Fruit fly (Drosophila melanogaster) whole organism, prepupa: ENCODE results near the gene Pli.

Experiments used
- CG10631 ChIP-seq: fragments of 200-800 bp; sonication (Bioruptor generic); optimal IDR thresholded peaks from 2 replicates; lab custom pipeline; 2016; ENCODE audit warnings: missing biosample characterization, missing genetic modification characterization
- CG10669 ChIP-seq: fragments of 200-800 bp; sonication (Bioruptor generic); optimal IDR thresholded peaks from 3 replicates; lab custom pipeline; 2018; ENCODE audit warnings: missing biosample characterization, mild to moderate bottlenecking, missing genetic modification characterization, moderate library complexity
- CG11294 ChIP-seq: fragments of 200-800 bp; sonication (Bioruptor generic); IDR thresholded peaks from 2 replicates; pipeline ENCODE4 v1.3.6; 2022; ENCODE audit warnings: missing biosample characterization, missing genetic modification characterization
- CG11762 ChIP-seq: fragments of 200-800 bp; sonication (Bioruptor generic); optimal IDR thresholded peaks from 3 replicates; lab custom pipeline; 2016; ENCODE audit warnings: missing biosample characterization, missing genetic modification characterization; ENCODE audit not compliant: insufficient read depth
- CG11902 ChIP-seq: fragments of 200-800 bp; sonication (Bioruptor generic); optimal IDR thresholded peaks from 3 replicates; lab custom pipeline; 2016; ENCODE audit warnings: missing biosample characterization, missing genetic modification characterization
- CG15336 ChIP-seq: fragments of 200-800 bp; sonication (Bioruptor generic); IDR thresholded peaks from 2 replicates; pipeline ENCODE4 v1.3.6; 2022; ENCODE audit warnings: missing biosample characterization, missing genetic modification characterization
- CG1621 ChIP-seq: fragments of 200-800 bp; sonication (Bioruptor generic); optimal IDR thresholded peaks from 3 replicates; lab custom pipeline; 2018; ENCODE audit warnings: missing biosample characterization, mild to moderate bottlenecking, missing genetic modification characterization
- CG16779 ChIP-seq: fragments of 200-800 bp; sonication (Bioruptor generic); optimal IDR thresholded peaks from 3 replicates; lab custom pipeline; 2017; ENCODE audit warnings: missing biosample characterization, mild to moderate bottlenecking, missing genetic modification characterization
- CG3032 ChIP-seq: fragments of 200-800 bp; optimal IDR thresholded peaks from 2 replicates; lab custom pipeline; 2019; ENCODE audit warnings: missing biosample characterization, mild to moderate bottlenecking, missing genetic modification characterization, moderate library complexity
- CG31627 ChIP-seq: fragments of 200-800 bp; sonication (Bioruptor generic); optimal IDR thresholded peaks from 3 replicates; lab custom pipeline; 2016; ENCODE audit warnings: missing biosample characterization, missing genetic modification characterization
- CG32006 ChIP-seq: fragments of 200-800 bp; sonication (Bioruptor generic); optimal IDR thresholded peaks from 3 replicates; lab custom pipeline; 2017; ENCODE audit warnings: missing biosample characterization, mild to moderate bottlenecking, missing genetic modification characterization
- CG34406 ChIP-seq: fragments of 200-800 bp; sonication (Bioruptor generic); optimal IDR thresholded peaks from 3 replicates; lab custom pipeline; 2016; ENCODE audit warnings: missing biosample characterization, missing genetic modification characterization
- CG3919 ChIP-seq: fragments of 200-800 bp; sonication (Bioruptor generic); optimal IDR thresholded peaks from 3 replicates; lab custom pipeline; 2016; ENCODE audit warnings: missing biosample characterization, missing genetic modification characterization
- CG4318 ChIP-seq: fragments of 200-800 bp; sonication (Bioruptor generic); optimal IDR thresholded peaks from 3 replicates; lab custom pipeline; 2017; ENCODE audit warnings: missing biosample characterization, mild to moderate bottlenecking, missing genetic modification characterization
- CG6163 ChIP-seq: fragments of 200-800 bp; sonication (Bioruptor generic); IDR thresholded peaks from 3 replicates; pipeline ENCODE4 v1.3.6; 2022; ENCODE audit warnings: missing biosample characterization, missing genetic modification characterization
- CG6808 ChIP-seq: fragments of 200-800 bp; sonication (Bioruptor generic); optimal IDR thresholded peaks from 3 replicates; lab custom pipeline; 2017; ENCODE audit warnings: missing biosample characterization, missing genetic modification characterization, mild to moderate bottlenecking, moderate library complexity, missing genetic modification reagents
- CG6854 ChIP-seq: fragments of 200-800 bp; sonication (Bioruptor generic); optimal IDR thresholded peaks from 2 replicates; lab custom pipeline; 2017; ENCODE audit warnings: missing biosample characterization, mild to moderate bottlenecking, missing genetic modification characterization
- CG7368 ChIP-seq: fragments of 200-800 bp; sonication (Bioruptor generic); optimal IDR thresholded peaks from 3 replicates; lab custom pipeline; 2016; ENCODE audit warnings: missing biosample characterization, missing genetic modification characterization
- CG8119 ChIP-seq: fragments of 200-800 bp; sonication (Bioruptor generic); IDR thresholded peaks from 3 replicates; pipeline ENCODE4 v1.3.6; 2022; ENCODE audit warnings: missing biosample characterization, missing genetic modification characterization
- CG8319 ChIP-seq: fragments of 200-800 bp; sonication (Bioruptor generic); optimal IDR thresholded peaks from 3 replicates; lab custom pipeline; 2016; ENCODE audit warnings: missing biosample characterization, missing genetic modification characterization
- CG8632 ChIP-seq: fragments of 200-800 bp; sonication (Bioruptor generic); optimal IDR thresholded peaks from 3 replicates; lab custom pipeline; 2016; ENCODE audit warnings: missing biosample characterization, missing genetic modification characterization
- CG9139 ChIP-seq: fragments of 200-800 bp; sonication (Bioruptor generic); optimal IDR thresholded peaks from 3 replicates; lab custom pipeline; 2017; ENCODE audit warnings: missing biosample characterization, mild to moderate bottlenecking, missing genetic modification characterization
- Eip75B ChIP-seq: fragments of 200-800 bp; sonication (Bioruptor generic); optimal IDR thresholded peaks from 3 replicates; lab custom pipeline; 2016; ENCODE audit warnings: missing biosample characterization, missing genetic modification characterization
- Eip78C ChIP-seq: fragments of 200-800 bp; sonication (Bioruptor generic); peaks from one replicate; lab custom pipeline; 2016; ENCODE audit warnings: missing biosample characterization, missing genetic modification characterization
- Gug ChIP-seq: fragments of 200-800 bp; sonication (Bioruptor generic); IDR thresholded peaks from 2 replicates; pipeline ENCODE4 v1.3.6; 2022; ENCODE audit warnings: missing biosample characterization, missing genetic modification characterization
- Hr38 ChIP-seq: sonication (Bioruptor generic); optimal IDR thresholded peaks from 2 replicates; lab custom pipeline; 2016; ENCODE audit warnings: missing biosample characterization, missing genetic modification characterization
- Hr39 ChIP-seq: fragments of 200-800 bp; sonication (Bioruptor generic); optimal IDR thresholded peaks from 2 replicates; lab custom pipeline; 2016; ENCODE audit warnings: missing biosample characterization, missing genetic modification characterization
- Lpt ChIP-seq: fragments of 200-800 bp; sonication (Bioruptor generic); optimal IDR thresholded peaks from 3 replicates; lab custom pipeline; 2016; ENCODE audit warnings: missing biosample characterization, missing genetic modification characterization
- Met ChIP-seq: fragments of 200-800 bp; sonication (Bioruptor generic); optimal IDR thresholded peaks from 3 replicates; lab custom pipeline; 2016; ENCODE audit warnings: missing biosample characterization, missing genetic modification characterization
- Smox ChIP-seq: fragments of 200-800 bp; sonication (Bioruptor generic); optimal IDR thresholded peaks from 3 replicates; lab custom pipeline; 2016; ENCODE audit warnings: missing biosample characterization, missing genetic modification characterization
- Sox102F ChIP-seq: fragments of 200-800 bp; sonication (Bioruptor generic); optimal IDR thresholded peaks from 2 replicates; lab custom pipeline; 2016; ENCODE audit warnings: missing biosample characterization, mild to moderate bottlenecking, missing genetic modification characterization
- Sox14 ChIP-seq: fragments of 200-800 bp; sonication (Bioruptor generic); optimal IDR thresholded peaks from 3 replicates; lab custom pipeline; 2016; ENCODE audit warnings: missing biosample characterization, missing genetic modification characterization
- achi ChIP-seq: fragments of 200-800 bp; sonication (Bioruptor generic); optimal IDR thresholded peaks from 3 replicates; lab custom pipeline; 2016; ENCODE audit warnings: missing biosample characterization, missing genetic modification characterization
- acj6 ChIP-seq: fragments of 200-800 bp; sonication (Bioruptor generic); optimal IDR thresholded peaks from 3 replicates; lab custom pipeline; 2016; ENCODE audit warnings: missing biosample characterization, missing genetic modification characterization
- cyc ChIP-seq: fragments of 200-800 bp; sonication (Bioruptor generic); optimal IDR thresholded peaks from 3 replicates; lab custom pipeline; 2016; ENCODE audit warnings: missing biosample characterization, missing genetic modification characterization
- dac ChIP-seq: fragments of 200-800 bp; sonication (Bioruptor generic); optimal IDR thresholded peaks from 2 replicates; lab custom pipeline; 2017; ENCODE audit warnings: missing biosample characterization, mild to moderate bottlenecking, missing genetic modification characterization
- eg ChIP-seq: fragments of 200-800 bp; sonication (Bioruptor generic); IDR thresholded peaks from 3 replicates; pipeline ENCODE4 v1.3.6; 2022; ENCODE audit warnings: missing biosample characterization, missing genetic modification characterization
- esn ChIP-seq: fragments of 200-800 bp; sonication (Bioruptor generic); optimal IDR thresholded peaks from 2 replicates; lab custom pipeline; 2016; ENCODE audit warnings: missing biosample characterization, mild to moderate bottlenecking, missing genetic modification characterization, moderate library complexity
- fd85E ChIP-seq: fragments of 200-800 bp; sonication (Bioruptor generic); optimal IDR thresholded peaks from 3 replicates; lab custom pipeline; 2016; ENCODE audit warnings: missing biosample characterization, missing genetic modification characterization
- lz ChIP-seq: fragments of 200-800 bp; sonication (Bioruptor generic); optimal IDR thresholded peaks from 3 replicates; lab custom pipeline; 2016; ENCODE audit warnings: missing biosample characterization, missing genetic modification characterization
- net ChIP-seq: fragments of 200-800 bp; sonication (Bioruptor generic); optimal IDR thresholded peaks from 3 replicates; lab custom pipeline; 2016; ENCODE audit warnings: missing biosample characterization, missing genetic modification characterization
- pdm3 ChIP-seq: fragments of 200-800 bp; sonication (Bioruptor generic); optimal IDR thresholded peaks from 3 replicates; lab custom pipeline; 2016; ENCODE audit warnings: missing biosample characterization, missing genetic modification characterization
- salr ChIP-seq, 2 experiments: fragments of 200-800 bp; sonication (Bioruptor generic); optimal IDR thresholded peaks; 3 replicates each; lab custom pipeline; 2016 to 2018; ENCODE audit warnings: missing biosample characterization in 2 of 2, missing genetic modification characterization in 2 of 2, mild to moderate bottlenecking in 1 of 2
- spab ChIP-seq: fragments of 200-800 bp; sonication (Bioruptor generic); optimal IDR thresholded peaks from 2 replicates; lab custom pipeline; 2017; ENCODE audit warnings: missing biosample characterization, mild to moderate bottlenecking, missing genetic modification characterization, missing genetic modification reagents
- ss ChIP-seq, 2 experiments: fragments of 200-800 bp; sonication (Bioruptor generic); optimal IDR thresholded peaks; 2 replicates in 1 of 2; 3 replicates in 1 of 2; lab custom pipeline; 2017 to 2018; ENCODE audit warnings: mild to moderate bottlenecking in 2 of 2, missing biosample characterization in 2 of 2, missing genetic modification characterization in 2 of 2, moderate library complexity in 1 of 2
- vri ChIP-seq: fragments of 200-800 bp; sonication (Bioruptor generic); optimal IDR thresholded peaks from 3 replicates; lab custom pipeline; 2016; ENCODE audit warnings: missing biosample characterization, mild to moderate bottlenecking, missing genetic modification characterization

The Pli gene

DNA sequence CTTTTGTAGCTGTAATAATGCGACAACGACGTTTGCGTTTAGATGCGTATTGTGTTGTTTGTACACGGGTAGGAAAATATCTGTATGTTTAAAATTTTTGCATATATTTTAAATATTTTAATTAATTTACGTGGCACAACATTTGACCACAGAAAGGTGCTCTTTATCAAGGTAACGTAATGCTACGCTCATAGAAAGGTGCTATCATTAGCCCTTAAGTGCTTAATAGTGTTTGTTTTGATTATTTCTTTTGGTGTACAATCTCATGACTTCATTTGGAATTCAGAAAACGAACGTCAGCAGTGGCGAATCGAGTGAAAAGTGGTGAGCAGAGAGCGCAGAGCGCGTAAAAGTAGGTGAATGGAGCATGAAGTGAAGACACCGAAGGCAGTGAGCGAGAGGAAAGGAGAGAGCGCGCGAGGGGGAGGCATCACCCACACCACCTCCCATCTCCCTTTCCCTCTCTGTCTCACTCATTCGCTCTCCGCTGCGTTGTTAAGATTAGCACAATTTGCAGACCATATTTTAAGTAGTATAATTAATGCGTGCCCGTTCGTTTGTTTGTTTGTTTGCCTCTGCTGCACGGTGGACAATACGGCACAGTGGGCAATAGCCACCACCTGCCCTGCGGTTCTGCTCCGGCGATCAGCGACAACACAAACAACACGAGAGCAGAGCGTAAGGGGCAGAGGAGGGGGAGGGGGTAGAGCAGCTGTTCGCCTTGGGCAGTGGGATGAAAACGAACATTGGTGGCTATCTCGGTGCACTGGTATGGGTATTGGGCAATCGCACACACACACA, 32.0 kb upstream of the Pli start (continued):
- TF ChIP-seq CG1621 (tag; lab: Kevin White, UChicago), result no peak
- TF ChIP-seq dac (GFP tag; lab: Kevin White, UChicago), result peak; percentile 41
- peak; percentile 12 for TF ChIP-seq CG11902 (GFP tag; lab: Kevin White, UChicago)
- no peak for TF ChIP-seq salr (GFP tag; optimal IDR thresholded peaks at IDR 0.05; lab: Kevin White, UChicago)
- peak; percentile 76 for TF ChIP-seq CG32006 (GFP tag; lab: Kevin White, UChicago)
- no peak for TF ChIP-seq cyc (GFP tag; lab: Kevin White, UChicago)
- peak; percentile 47 for TF ChIP-seq CG3032 (tag; lab: Kevin White, UChicago)
- peak; percentile 30 for TF ChIP-seq CG8632 (GFP tag; lab: Kevin White, UChicago)
- peak; percentile 31 for TF ChIP-seq pdm3
- TF ChIP-seq Eip78C (GFP tag; lab: Kevin White, UChicago), result peak; percentile 92
- no peak for TF ChIP-seq Hr38 (GFP tag; lab: Kevin White, UChicago)
- no peak for TF ChIP-seq CG16779 (tag; lab: Kevin White, UChicago)
- no peak for TF ChIP-seq CG4318 (GFP tag; lab: Kevin White, UChicago)
- no peak for TF ChIP-seq spab (GFP tag; lab: Kevin White, UChicago)
- no peak for TF ChIP-seq CG6854
- peak; percentile 12 for TF ChIP-seq CG34406 (GFP tag; lab: Kevin White, UChicago)
- no peak for TF ChIP-seq fd85E
- TF ChIP-seq CG8319 (GFP tag; lab: Kevin White, UChicago), result no peak
- TF ChIP-seq CG11762 (GFP tag; lab: Kevin White, UChicago), result no peak
- no peak for TF ChIP-seq CG9139 (GFP tag; lab: Kevin White, UChicago)
- no peak for TF ChIP-seq Hr39 (GFP tag; lab: Kevin White, UChicago)

DNA sequence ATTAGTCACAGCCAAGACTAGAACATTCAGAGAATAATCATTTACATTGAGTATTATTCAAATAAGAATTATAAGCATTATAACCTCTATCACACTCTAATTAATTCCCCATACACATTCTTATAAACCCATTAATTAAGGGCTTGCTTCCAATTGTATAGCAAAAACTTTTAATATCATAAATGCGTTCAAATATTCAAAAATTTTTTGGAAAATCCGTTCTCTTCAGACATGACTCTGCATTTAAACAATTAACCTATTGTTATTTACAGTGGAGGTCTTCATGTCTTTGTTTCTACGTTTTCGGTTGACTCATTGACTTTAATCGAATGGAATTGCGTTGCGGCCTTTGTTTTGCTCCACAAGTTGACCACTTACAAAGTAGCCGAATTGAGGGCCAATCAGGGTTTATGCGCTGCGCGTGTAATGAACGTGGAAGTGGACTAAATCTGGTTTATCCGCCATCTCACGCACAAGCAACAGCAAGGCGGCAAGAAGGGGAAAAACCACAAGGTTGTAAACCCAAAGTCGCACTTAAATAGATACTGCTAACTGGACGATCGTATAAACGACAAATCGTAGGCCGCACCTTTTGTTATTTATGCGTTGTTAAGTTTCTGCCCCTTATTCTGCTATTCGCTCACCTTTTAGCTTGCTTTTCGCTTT, 31.2 kb upstream of the Pli start:
- peak; percentile 14 for TF ChIP-seq CG10631 (GFP tag; lab: Kevin White, UChicago)
- peak; percentile 42 for TF ChIP-seq CG1621 (tag; lab: Kevin White, UChicago)
- TF ChIP-seq CG11294 (GFP tag; lab: Robert Waterston, UW), result no peak
- TF ChIP-seq spab (GFP tag; lab: Kevin White, UChicago), result no peak
- peak; percentile 49 for TF ChIP-seq CG6808
- peak; percentile 42 for TF ChIP-seq acj6 (GFP tag; lab: Kevin White, UChicago)
- peak; percentile 23 for TF ChIP-seq Gug (GFP tag; lab: Robert Waterston, UW)
- no peak for TF ChIP-seq fd85E
- peak; percentile 74 for TF ChIP-seq Hr39 (GFP tag; lab: Kevin White, UChicago)
- TF ChIP-seq Eip75B, result peak; percentile 6
- TF ChIP-seq lz (GFP tag; lab: Kevin White, UChicago), result peak; percentile 64
- peak; percentile 49 for TF ChIP-seq CG7368 (GFP tag; lab: Kevin White, UChicago)
- TF ChIP-seq Sox102F (GFP tag; lab: Kevin White, UChicago), result peak; percentile 64
- peak; percentile 50 for TF ChIP-seq CG10669
- no peak for TF ChIP-seq CG9139 (GFP tag; lab: Kevin White, UChicago)
- peak; percentile 13 to 55 for TF ChIP-seq ss (GFP tag; optimal IDR thresholded peaks at IDR 0.05; lab: Kevin White, UChicago)
- peak; percentile 78 for TF ChIP-seq Sox14
- TF ChIP-seq esn (GFP tag; lab: Kevin White, UChicago), result peak; percentile 71
- peak; percentile 80 for TF ChIP-seq CG6163 (GFP tag; lab: Robert Waterston, UW)
- TF ChIP-seq CG15336 (GFP tag; lab: Robert Waterston, UW), result peak; percentile 26; the same call in 1 of the 2 replicates
- TF ChIP-seq eg (GFP tag; lab: Robert Waterston, UW), result peak; percentile 74
- peak; percentile 58 for TF ChIP-seq CG31627 (GFP tag; lab: Kevin White, UChicago)
- TF ChIP-seq CG8319 (GFP tag; lab: Kevin White, UChicago), result no peak
- TF ChIP-seq net (GFP tag; lab: Kevin White, UChicago), result peak; percentile 11
- no peak for TF ChIP-seq CG11762 (GFP tag; lab: Kevin White, UChicago)
- TF ChIP-seq salr (GFP tag; optimal IDR thresholded peaks at IDR 0.05; lab: Kevin White, UChicago), result peak in 1 of 2 experiments; percentile 59
- peak; percentile 36 for TF ChIP-seq CG3919 (GFP tag; lab: Kevin White, UChicago)
- TF ChIP-seq CG11902 (GFP tag; lab: Kevin White, UChicago), result peak; percentile 12
- no peak for TF ChIP-seq Lpt (GFP tag; lab: Kevin White, UChicago)
- peak; percentile 31 for TF ChIP-seq Smox (GFP tag; lab: Kevin White, UChicago)
- TF ChIP-seq cyc (GFP tag; lab: Kevin White, UChicago), result peak; percentile 43
- TF ChIP-seq vri (GFP tag; lab: Kevin White, UChicago), result peak; percentile 4
- no peak for TF ChIP-seq CG6854
- peak; percentile 37; the same call in 2 of the 3 replicates for TF ChIP-seq CG8119 (GFP tag; lab: Robert Waterston, UW)
- peak; percentile 32 for TF ChIP-seq achi (GFP tag; lab: Kevin White, UChicago)
- peak; percentile 24 for TF ChIP-seq Met (GFP tag; lab: Kevin White, UChicago)
